Worm (Caenorhabditis elegans): Measurements from ENCODE around the gene nhr-285.

DNA sequence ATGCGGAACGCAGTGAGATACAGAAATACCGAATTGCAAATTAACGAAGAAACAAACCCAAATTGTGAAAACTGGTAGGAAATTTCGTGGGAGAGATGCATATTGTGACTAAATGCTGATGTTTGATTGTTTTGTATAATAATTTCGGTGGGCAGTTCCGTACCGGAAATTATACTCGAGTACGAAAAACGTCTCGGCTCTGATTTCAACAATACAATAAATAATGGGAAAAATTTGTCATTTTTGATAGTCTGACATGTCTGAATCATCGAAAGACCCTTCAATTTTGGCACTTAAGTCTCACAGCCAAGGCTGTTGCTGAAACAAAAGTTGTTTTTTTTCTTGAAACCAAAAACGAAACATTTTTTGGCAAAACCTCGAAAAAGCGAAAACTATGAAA is 27.0 kb downstream of the nhr-285 start, which contains the start of gene str-43:
- TF ChIP-seq cog-1 (tag; optimal IDR thresholded peaks at IDR 0.05) (no peak), klf-2 (GFP tag; conservative IDR thresholded peaks at IDR 0.05) (no peak), tab-1 (GFP tag; IDR thresholded peaks at IDR 0.05) (no peak), ref-1 (GFP tag; conservative IDR thresholded peaks at IDR 0.05) (no peak), T22C8.4 (GFP tag; IDR thresholded peaks at IDR 0.05) (no peak), ztf-29 (GFP tag; IDR thresholded peaks at IDR 0.05) (no peak), flt-1 (GFP tag; IDR thresholded peaks at IDR 0.05) (no peak), med-1 (GFP tag; optimal IDR thresholded peaks at IDR 0.05; ENCODE audit: insufficient read depth) (no peak), ztf-23 (GFP tag; IDR thresholded peaks at IDR 0.05) (no peak)

Measured in whole organism, midembryonic.